Worm (Caenorhabditis elegans) whole organism, dauer: ENCODE results near the gene Y48B6A.1.
"Not testable (repeated sequence)": the region's sequence is repeated elsewhere in the genome, so short reads cannot be mapped to it uniquely, and the experiment has no call there.

Experiments used
- unc-62 ChIP-seq: sonication (generic microtip); optimal IDR thresholded peaks from 2 replicates; lab custom pipeline; 2017; ENCODE audit warnings: missing biosample characterization, missing genetic modification reagents, missing genetic modification characterization

The Y48B6A.1 gene

ce11 chrII:14142098-14142554 lies 12.0 kb downstream of the Y48B6A.1 start, which contains the start of gene cacn-1:
cacn-1 (minus strand) TSS chrII:14142148.
- TF ChIP-seq unc-62 (GFP tag; lab: Kevin White, UChicago), result not testable (repeated sequence)

ce11 chrII:14138849-14139419 lies 15.2 kb downstream of the Y48B6A.1 start:
- TF ChIP-seq unc-62 (GFP tag; lab: Kevin White, UChicago), result no peak

ce11 chrII:14137538-14137937 lies 16.6 kb downstream of the Y48B6A.1 start, which contains the start of gene K09E4.1:
K09E4.1 (plus strand) TSS chrII:14137838.
- TF ChIP-seq unc-62 (GFP tag; lab: Kevin White, UChicago), result no peak

ce11 chrII:14136302-14136701 lies 17.9 kb downstream of the Y48B6A.1 start:
- TF ChIP-seq unc-62 (GFP tag; lab: Kevin White, UChicago), result no peak

- TF ChIP-seq unc-62 (GFP tag; lab: Kevin White, UChicago), result no peak
These were observed 21.4 kb downstream of the Y48B6A.1 start, which contains the start of gene algn-3 for ce11 chrII:14132733-14133132. algn-3 (minus strand) TSS chrII:14132833.

ce11 chrII:14129191-14129590 lies 25.0 kb downstream of the Y48B6A.1 start:
- no peak for TF ChIP-seq unc-62 (GFP tag; lab: Kevin White, UChicago)

ce11 chrII:14126841-14127240 lies 27.3 kb downstream of the Y48B6A.1 start, which contains the start of gene K09E4.3:
K09E4.3 (minus strand) TSS chrII:14126941.
- no peak for TF ChIP-seq unc-62 (GFP tag; lab: Kevin White, UChicago)

ce11 chrII:14122065-14122464 lies 32.1 kb downstream of the Y48B6A.1 start, which contains the start of gene K09E4.4:
K09E4.4 (minus strand) TSS chrII:14122165.
- TF ChIP-seq unc-62 (GFP tag; lab: Kevin White, UChicago), result no peak

- TF ChIP-seq unc-62 (GFP tag; lab: Kevin White, UChicago), result no peak
These were observed 35.8 kb downstream of the Y48B6A.1 start for ce11 chrII:14118391-14118790.

- no peak for TF ChIP-seq unc-62 (GFP tag; lab: Kevin White, UChicago)
These were observed 41.3 kb downstream of the Y48B6A.1 start for ce11 chrII:14112842-14113241.

- TF ChIP-seq unc-62 (GFP tag; lab: Kevin White, UChicago), result no peak
These were observed 44.9 kb downstream of the Y48B6A.1 start, which contains the start of gene cpg-7 for ce11 chrII:14109184-14109664. cpg-7 (minus strand) TSS chrII:14109234.

- no peak for TF ChIP-seq unc-62 (GFP tag; lab: Kevin White, UChicago)
These were observed 48.0 kb downstream of the Y48B6A.1 start for ce11 chrII:14106164-14106563.

ce11 chrII:14104470-14104869 lies 49.7 kb downstream of the Y48B6A.1 start, which contains the start of gene gur-4:
gur-4 (plus strand) TSS chrII:14104770.
- no peak for TF ChIP-seq unc-62 (GFP tag; lab: Kevin White, UChicago)

- no peak for TF ChIP-seq unc-62 (GFP tag; lab: Kevin White, UChicago)
These were observed 52.1 kb downstream of the Y48B6A.1 start for ce11 chrII:14102112-14102511.
